Fruit fly (Drosophila melanogaster) whole organism, embryonic: ENCODE data around the gene Ifrd1.

ENCODE experiments used
- ATbp ChIP-seq: fragments of 200-800 bp; sonication (Bioruptor generic); optimal IDR thresholded peaks from 2 replicates; lab custom pipeline; 2017; ENCODE audit warnings: missing biosample characterization, mild to moderate bottlenecking, missing genetic modification characterization, missing genetic modification reagents
- Aef1 ChIP-seq: fragments of 200-800 bp; sonication (Bioruptor generic); IDR thresholded peaks from 3 replicates; pipeline ENCODE4 v1.3.6; 2022; ENCODE audit warnings: missing biosample characterization, missing genetic modification characterization
- Asciz ChIP-seq: fragments of 200-800 bp; sonication (Bioruptor generic); optimal IDR thresholded peaks from 2 replicates; lab custom pipeline; 2017; ENCODE audit warnings: missing biosample characterization, mild to moderate bottlenecking, missing genetic modification characterization, missing genetic modification reagents
- B-H2 ChIP-seq: fragments of 200-800 bp; sonication (Bioruptor generic); optimal IDR thresholded peaks from 2 replicates; lab custom pipeline; 2018; ENCODE audit warnings: missing biosample characterization, mild to moderate bottlenecking, missing genetic modification characterization
- C15 ChIP-seq: fragments of 200-800 bp; sonication (Bioruptor generic); IDR thresholded peaks from 3 replicates; pipeline ENCODE4 v1.3.6; 2022; ENCODE audit warnings: missing biosample characterization, missing genetic modification characterization
- CG10565 ChIP-seq: fragments of 200-800 bp; sonication (Bioruptor generic); optimal IDR thresholded peaks from 3 replicates; lab custom pipeline; 2016; ENCODE audit warnings: missing biosample characterization, mild to moderate bottlenecking, missing genetic modification characterization
- CG11398 ChIP-seq: fragments of 200-800 bp; sonication (Bioruptor generic); optimal IDR thresholded peaks from 2 replicates; lab custom pipeline; 2016; ENCODE audit warnings: missing biosample characterization, missing genetic modification characterization
- CG11560 ChIP-seq: fragments of 200-800 bp; sonication (Bioruptor generic); IDR thresholded peaks from 3 replicates; pipeline ENCODE4 v1.3.6; 2022; ENCODE audit warnings: missing biosample characterization, missing genetic modification characterization
- CG13123 ChIP-seq: fragments of 200-800 bp; sonication (Bioruptor generic); optimal IDR thresholded peaks from 2 replicates; lab custom pipeline; 2016; ENCODE audit warnings: missing biosample characterization, missing genetic modification characterization
- CG13424 ChIP-seq: fragments of 200-800 bp; sonication (Bioruptor generic); optimal IDR thresholded peaks from 2 replicates; lab custom pipeline; 2019; ENCODE audit warnings: missing biosample characterization, mild to moderate bottlenecking, missing genetic modification characterization, moderate library complexity
- CG14050 ChIP-seq: fragments of 200-800 bp; sonication (Bioruptor generic); IDR thresholded peaks from 3 replicates; pipeline ENCODE4 v1.3.6; 2022; ENCODE audit warnings: missing biosample characterization, missing genetic modification characterization
- CG1529 ChIP-seq: fragments of 200-800 bp; sonication (Bioruptor generic); optimal IDR thresholded peaks from 3 replicates; lab custom pipeline; 2018; ENCODE audit warnings: missing biosample characterization, missing genetic modification characterization
- CG18262 ChIP-seq: fragments of 200-800 bp; optimal IDR thresholded peaks from 3 replicates; lab custom pipeline; 2019; ENCODE audit warnings: missing biosample characterization, mild to moderate bottlenecking, missing genetic modification characterization, moderate library complexity
- CG18476 ChIP-seq: fragments of 200-800 bp; sonication (Bioruptor generic); optimal IDR thresholded peaks from 2 replicates; lab custom pipeline; 2016; ENCODE audit warnings: missing biosample characterization, mild to moderate bottlenecking, missing genetic modification characterization
- CG2202 ChIP-seq: fragments of 200-800 bp; sonication (Bioruptor generic); optimal IDR thresholded peaks from 2 replicates; lab custom pipeline; 2018; ENCODE audit warnings: missing biosample characterization, mild to moderate bottlenecking, missing genetic modification characterization
- CG3995 ChIP-seq: fragments of 200-800 bp; sonication (Bioruptor generic); optimal IDR thresholded peaks from 3 replicates; lab custom pipeline; 2016; ENCODE audit warnings: missing biosample characterization, missing genetic modification characterization
- CG42726 ChIP-seq: fragments of 200-800 bp; sonication (Bioruptor generic); IDR thresholded peaks from 2 replicates; pipeline ENCODE4 v1.3.6; 2022; ENCODE audit warnings: missing biosample characterization, missing genetic modification characterization; ENCODE audit not compliant: partially characterized antibody
- CG6689 ChIP-seq: fragments of 200-800 bp; sonication (Bioruptor generic); IDR thresholded peaks from 2 replicates; pipeline ENCODE4 v1.3.6; 2022; ENCODE audit warnings: missing biosample characterization, missing genetic modification characterization
- CG6813 ChIP-seq: fragments of 200-800 bp; sonication (Bioruptor generic); optimal IDR thresholded peaks from 2 replicates; lab custom pipeline; 2017; ENCODE audit warnings: missing biosample characterization, missing genetic modification characterization, mild to moderate bottlenecking, moderate library complexity, missing genetic modification reagents
- CG7987 ChIP-seq: fragments of 200-800 bp; sonication (Bioruptor generic); optimal IDR thresholded peaks from 2 replicates; lab custom pipeline; 2018; ENCODE audit warnings: missing biosample characterization, mild to moderate bottlenecking, missing genetic modification characterization, moderate library complexity
- CHES-1-like ChIP-seq: fragments of 200-800 bp; sonication (Bioruptor generic); optimal IDR thresholded peaks from 2 replicates; lab custom pipeline; 2016; ENCODE audit warnings: missing biosample characterization, missing genetic modification characterization
- Chrac-16 ChIP-seq: fragments of 200-800 bp; sonication (Bioruptor generic); optimal IDR thresholded peaks from 3 replicates; lab custom pipeline; 2016; ENCODE audit warnings: missing biosample characterization, missing genetic modification characterization
- Dfd ChIP-seq, 2 experiments: fragments of >200 bp; optimal IDR thresholded peaks; 2 replicates each; lab custom pipeline; 2017; ENCODE audit warnings: missing biosample characterization in 2 of 2, missing genetic modification characterization in 2 of 2
- Dip2 ChIP-seq: fragments of 200-800 bp; sonication (Bioruptor generic); IDR thresholded peaks from 2 replicates; pipeline ENCODE4 v1.3.6; 2022; ENCODE audit warnings: missing biosample characterization, missing genetic modification characterization
- ERR ChIP-seq: fragments of 200-800 bp; sonication (Bioruptor generic); optimal IDR thresholded peaks from 2 replicates; lab custom pipeline; 2016; ENCODE audit warnings: missing biosample characterization, missing genetic modification characterization
- Fer1 ChIP-seq: fragments of 200-800 bp; sonication (Bioruptor generic); optimal IDR thresholded peaks from 2 replicates; lab custom pipeline; 2017; ENCODE audit warnings: missing biosample characterization, mild to moderate bottlenecking, missing genetic modification characterization
- GATAe ChIP-seq: fragments of 200-800 bp; sonication (Bioruptor generic); conservative IDR thresholded peaks from 2 replicates; pipeline ENCODE4 v1.3.6; 2022; ENCODE audit warnings: missing biosample characterization, missing genetic modification characterization
- H15 ChIP-seq: fragments of 200-800 bp; sonication (Bioruptor generic); IDR thresholded peaks from 3 replicates; pipeline ENCODE4 v1.3.6; 2022; ENCODE audit warnings: missing biosample characterization, missing genetic modification characterization
- HmgZ ChIP-seq: fragments of 200-800 bp; sonication (Bioruptor generic); optimal IDR thresholded peaks from 2 replicates; lab custom pipeline; 2018; ENCODE audit warnings: missing biosample characterization, mild to moderate bottlenecking, missing genetic modification characterization
- Nf-YA ChIP-seq: fragments of 200-800 bp; sonication (Bioruptor generic); IDR thresholded peaks from 2 replicates; pipeline ENCODE4 v1.3.6; 2022; ENCODE audit warnings: missing biosample characterization, missing genetic modification characterization
- Oli ChIP-seq: fragments of 200-800 bp; sonication (Bioruptor generic); optimal IDR thresholded peaks from 2 replicates; lab custom pipeline; 2018; ENCODE audit warnings: missing biosample characterization, mild to moderate bottlenecking, missing genetic modification characterization, moderate library complexity
- Spps ChIP-seq: fragments of 200-800 bp; sonication (Bioruptor generic); optimal IDR thresholded peaks from 2 replicates; lab custom pipeline; 2018; ENCODE audit warnings: missing biosample characterization, mild to moderate bottlenecking, missing genetic modification characterization
- aop ChIP-seq: fragments of 200-800 bp; sonication (Bioruptor generic); IDR thresholded peaks from 2 replicates; pipeline ENCODE4 v1.3.6; 2022; ENCODE audit warnings: missing biosample characterization, missing genetic modification characterization
- br ChIP-seq: fragments of >200 bp; optimal IDR thresholded peaks from 2 replicates; lab custom pipeline; 2017
- btn ChIP-seq: fragments of 200-800 bp; sonication (Bioruptor generic); optimal IDR thresholded peaks from 2 replicates; lab custom pipeline; 2016; ENCODE audit warnings: missing biosample characterization, missing genetic modification characterization
- caup ChIP-seq: fragments of 200-800 bp; sonication (Bioruptor generic); optimal IDR thresholded peaks from 3 replicates; lab custom pipeline; 2017; ENCODE audit warnings: missing biosample characterization, mild to moderate bottlenecking, missing genetic modification characterization, moderate library complexity; ENCODE audit not compliant: severe bottlenecking
- en ChIP-seq: fragments of 200-800 bp; sonication (Bioruptor generic); optimal IDR thresholded peaks from 2 replicates; lab custom pipeline; 2016; ENCODE audit warnings: missing biosample characterization, missing genetic modification characterization
- fru ChIP-seq: fragments of >200 bp; optimal IDR thresholded peaks from 2 replicates; lab custom pipeline; 2017
- jing ChIP-seq: fragments of 200-800 bp; sonication (Bioruptor generic); optimal IDR thresholded peaks from 2 replicates; lab custom pipeline; 2018; ENCODE audit warnings: missing biosample characterization, mild to moderate bottlenecking, missing genetic modification characterization
- ken ChIP-seq: fragments of 200-800 bp; sonication (Bioruptor generic); IDR thresholded peaks from 3 replicates; pipeline ENCODE4 v1.3.6; 2022; ENCODE audit warnings: missing biosample characterization, missing genetic modification characterization
- knrl ChIP-seq: fragments of 200-800 bp; sonication (Bioruptor generic); IDR thresholded peaks from 3 replicates; pipeline ENCODE4 v1.3.6; 2022; ENCODE audit warnings: missing biosample characterization, missing genetic modification characterization; ENCODE audit not compliant: partially characterized antibody
- nerfin-2 ChIP-seq: fragments of 200-800 bp; sonication (Bioruptor generic); IDR thresholded peaks from 2 replicates; pipeline ENCODE4 v1.3.6; 2022; ENCODE audit warnings: missing biosample characterization, missing genetic modification characterization; ENCODE audit not compliant: partially characterized antibody
- nmo ChIP-seq: fragments of 200-800 bp; sonication (Bioruptor generic); optimal IDR thresholded peaks from 2 replicates; lab custom pipeline; 2018; ENCODE audit warnings: missing biosample characterization, mild to moderate bottlenecking, missing genetic modification characterization, moderate library complexity
- nom ChIP-seq: fragments of 200-800 bp; sonication (Bioruptor generic); optimal IDR thresholded peaks from 2 replicates; lab custom pipeline; 2017; ENCODE audit warnings: missing biosample characterization, missing genetic modification characterization, mild to moderate bottlenecking, moderate library complexity, missing genetic modification reagents
- oc ChIP-seq: fragments of 200-800 bp; sonication (Bioruptor generic); optimal IDR thresholded peaks from 2 replicates; lab custom pipeline; 2018; ENCODE audit warnings: missing biosample characterization, mild to moderate bottlenecking, missing genetic modification characterization, moderate library complexity
- phol ChIP-seq: fragments of 200-800 bp; sonication (Bioruptor generic); optimal IDR thresholded peaks from 3 replicates; lab custom pipeline; 2018; ENCODE audit warnings: missing biosample characterization, mild to moderate bottlenecking, missing genetic modification characterization, moderate library complexity
- psq ChIP-seq: fragments of 200-800 bp; sonication (Bioruptor generic); optimal IDR thresholded peaks from 2 replicates; lab custom pipeline; 2017; ENCODE audit warnings: missing biosample characterization, missing genetic modification characterization
- ro ChIP-seq: fragments of 200-800 bp; sonication (Bioruptor generic); IDR thresholded peaks from 2 replicates; pipeline ENCODE4 v1.3.6; 2022; ENCODE audit warnings: missing biosample characterization, missing genetic modification characterization
- slou ChIP-seq: fragments of 200-800 bp; sonication (Bioruptor generic); optimal IDR thresholded peaks from 3 replicates; lab custom pipeline; 2016; ENCODE audit warnings: missing biosample characterization, missing genetic modification characterization
- tio ChIP-seq: fragments of 200-800 bp; sonication (Bioruptor generic); optimal IDR thresholded peaks from 2 replicates; lab custom pipeline; 2017; ENCODE audit warnings: missing biosample characterization, missing genetic modification characterization, inconsistent platforms
- trem ChIP-seq: fragments of 200-800 bp; optimal IDR thresholded peaks from 3 replicates; lab custom pipeline; 2019; ENCODE audit warnings: missing biosample characterization, mild to moderate bottlenecking, missing genetic modification characterization, moderate library complexity

Gene Ifrd1

dm6 chr2L:2897024-2897549 lies 22.8 kb upstream of the Ifrd1 start (continued):
- peak; percentile 70 for TF ChIP-seq caup
- TF ChIP-seq trem (tag; lab: Kevin White, UChicago): peak; percentile 56
- peak; percentile 61 for TF ChIP-seq CG2202 (tag; lab: Kevin White, UChicago)
- TF ChIP-seq jing (GFP tag; lab: Kevin White, UChicago): peak; percentile 83
- peak; percentile 81 for TF ChIP-seq btn (GFP tag; lab: Kevin White, UChicago)
- TF ChIP-seq CG3995 (GFP tag; lab: Kevin White, UChicago): no peak
- peak; percentile 19 for TF ChIP-seq Fer1
- TF ChIP-seq nom (GFP tag; lab: Kevin White, UChicago): no peak
- peak; percentile 80 for TF ChIP-seq CG14050 (GFP tag; lab: Robert Waterston, UW)
- TF ChIP-seq CG1529 (GFP tag; lab: Kevin White, UChicago): peak; percentile 69
- TF ChIP-seq ATbp: peak; percentile 85
- TF ChIP-seq tio (GFP tag; lab: Kevin White, UChicago): peak; percentile 84
- peak; percentile 66 for TF ChIP-seq ERR
- peak; percentile 60 for TF ChIP-seq oc
- peak; percentile 42 for TF ChIP-seq psq (GFP tag; lab: Kevin White, UChicago)
- TF ChIP-seq CG11560: peak; percentile 68
- no peak for TF ChIP-seq fru (lab: Kevin White, UChicago)
- TF ChIP-seq CG13123 (GFP tag; lab: Kevin White, UChicago): peak; percentile 74
- TF ChIP-seq CG13424: peak; percentile 60
- TF ChIP-seq B-H2 (GFP tag; lab: Kevin White, UChicago): no peak
- TF ChIP-seq CG42726 (GFP tag; lab: Robert Waterston, UW): no peak
- TF ChIP-seq CG11398: peak; percentile 81
- TF ChIP-seq Nf-YA: peak; percentile 66
- TF ChIP-seq Dip2 (GFP tag; lab: Robert Waterston, UW): no peak
- TF ChIP-seq Aef1: peak; percentile 81
- TF ChIP-seq H15 (GFP tag; lab: Robert Waterston, UW): peak; percentile 85
- 0 out of 2 replicates have a peak, but pooled peaks have one; percentile 30 for TF ChIP-seq aop
- no peak for TF ChIP-seq br (lab: Kevin White, UChicago)
- peak; percentile 30 for TF ChIP-seq CG7987
- TF ChIP-seq Chrac-16 (GFP tag; lab: Kevin White, UChicago): peak; percentile 91
- peak; percentile 34; the same call in 1 of the 2 replicates for TF ChIP-seq GATAe (GFP tag; lab: Robert Waterston, UW)
- no peak for TF ChIP-seq nerfin-2 (GFP tag; lab: Robert Waterston, UW)
- peak; percentile 76 for TF ChIP-seq CHES-1-like (GFP tag; lab: Kevin White, UChicago)
- TF ChIP-seq nmo (GFP tag; lab: Kevin White, UChicago): peak; percentile 86
- TF ChIP-seq Asciz (GFP tag; lab: Kevin White, UChicago): peak; percentile 38
- TF ChIP-seq ken (GFP tag; lab: Robert Waterston, UW): peak; percentile 81
- peak; percentile 7 for TF ChIP-seq Spps (tag; lab: Kevin White, UChicago)
- peak; percentile 83 for TF ChIP-seq Oli (tag; lab: Kevin White, UChicago)
- TF ChIP-seq knrl (GFP tag; lab: Robert Waterston, UW): no peak
- TF ChIP-seq slou (GFP tag; lab: Kevin White, UChicago): peak; percentile 85
- peak; percentile 72 for TF ChIP-seq CG18476 (GFP tag; lab: Kevin White, UChicago)
- peak; percentile 77 for TF ChIP-seq CG18262 (tag; lab: Kevin White, UChicago)
- TF ChIP-seq C15: no peak
- TF ChIP-seq HmgZ (tag; lab: Kevin White, UChicago): peak; percentile 10
- TF ChIP-seq CG6689 (GFP tag; lab: Robert Waterston, UW): peak; percentile 86
- TF ChIP-seq ro (GFP tag; lab: Robert Waterston, UW): peak; percentile 26; the same call in 1 of the 2 replicates
- peak; percentile 37 for TF ChIP-seq CG10565 (GFP tag; lab: Kevin White, UChicago)
- peak; percentile 72 for TF ChIP-seq en (GFP tag; lab: Kevin White, UChicago)
- peak; percentile 70 for TF ChIP-seq phol (tag; lab: Kevin White, UChicago)
- no peak for TF ChIP-seq Dfd (GFP tag; optimal IDR thresholded peaks at IDR 0.05; lab: Kevin White, UChicago)
- TF ChIP-seq CG6813: peak; percentile 73
